Worm (Caenorhabditis elegans): ENCODE data around the gene C45B11.8.

The C45B11.8 gene

DNA sequence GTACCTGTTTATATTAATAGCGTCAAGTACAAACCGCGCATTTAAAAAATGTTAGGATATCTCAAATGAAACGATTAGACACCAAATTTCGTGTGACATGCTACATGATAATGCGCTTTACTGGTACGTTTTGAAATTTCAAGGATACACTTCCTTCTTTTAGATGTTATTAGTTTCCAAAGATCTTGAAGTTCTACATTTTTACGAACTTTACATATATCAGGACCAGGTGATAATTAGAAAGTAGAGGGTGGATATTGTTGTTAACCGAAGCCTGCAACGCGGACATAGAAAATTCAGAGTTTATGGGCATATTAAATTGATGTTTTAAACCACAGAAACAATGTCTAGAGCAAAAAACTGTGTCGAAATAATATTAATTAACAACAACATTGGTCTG, 27.4 kb upstream of the C45B11.8 start:
- no peak for TF ChIP-seq nhr-6 (tag; optimal IDR thresholded peaks at IDR 0.05)

DNA sequence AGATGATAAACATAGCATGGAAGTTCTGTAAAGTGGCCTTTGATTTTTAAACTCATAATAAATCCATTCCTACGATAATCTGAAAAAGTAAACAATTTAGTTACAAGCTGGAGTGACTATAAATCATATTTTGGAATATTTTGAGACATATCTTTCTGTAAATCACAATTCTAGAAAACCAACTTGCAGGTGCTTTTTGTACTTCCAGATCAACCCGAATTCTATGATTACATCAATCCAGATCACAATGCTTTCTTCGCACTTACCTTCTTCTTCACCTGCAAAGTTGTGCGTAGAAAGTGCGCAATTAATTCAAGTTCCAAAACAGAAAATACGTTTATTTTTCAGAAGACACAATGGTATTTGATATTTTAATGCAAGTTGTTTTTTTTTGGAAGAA, 25.8 kb upstream of the C45B11.8 start:
- TF ChIP-seq sem-4 (tag; optimal IDR thresholded peaks at IDR 0.05) (no peak), F13H6.1 (tag; optimal IDR thresholded peaks at IDR 0.05) (no peak), nhr-129 (tag; optimal IDR thresholded peaks at IDR 0.05) (no peak), mbf-1 (tag; optimal IDR thresholded peaks at IDR 0.05) (no peak)

DNA sequence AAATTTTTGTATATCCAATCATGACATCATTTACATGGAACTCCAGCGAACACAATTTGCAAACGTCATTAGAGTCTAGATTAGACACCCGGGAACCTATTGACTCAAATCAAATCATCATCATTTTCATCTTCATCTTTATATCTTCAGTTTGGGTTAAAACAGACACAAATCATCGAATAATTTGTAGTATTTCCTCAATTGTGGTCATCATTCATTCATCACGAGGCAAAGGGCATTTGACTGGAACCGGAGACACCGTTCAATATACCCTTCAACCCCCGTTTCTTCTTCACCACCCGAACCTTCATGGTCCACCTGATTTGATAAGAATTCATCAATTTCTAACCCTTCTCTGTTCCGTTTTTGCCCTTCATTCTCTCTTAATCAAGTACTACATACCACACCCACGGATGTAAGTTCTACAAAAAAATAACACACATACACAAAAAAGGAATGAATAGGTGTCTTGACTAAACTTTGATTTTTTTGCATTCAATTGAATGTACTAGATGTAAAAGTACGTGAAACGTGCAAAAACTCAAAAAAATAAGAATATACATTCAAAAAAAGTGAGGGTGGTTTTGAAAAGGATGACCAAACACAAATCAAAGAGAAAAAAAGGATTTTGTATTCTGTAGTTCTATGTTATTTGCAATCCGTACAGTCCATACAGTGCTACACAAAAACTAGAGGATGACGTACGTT, 23.6 kb upstream of the C45B11.8 start:
- no peak for TF ChIP-seq lsy-2 (tag; optimal IDR thresholded peaks at IDR 0.05)
- no peak for TF ChIP-seq nhr-25 (tag; optimal IDR thresholded peaks at IDR 0.05)
- TF ChIP-seq skn-1 (tag; optimal IDR thresholded peaks at IDR 0.05), result no peak
- TF ChIP-seq nhr-237 (tag; optimal IDR thresholded peaks at IDR 0.05), result no peak
- TF ChIP-seq nhr-21 (tag; optimal IDR thresholded peaks at IDR 0.05), result no peak
- TF ChIP-seq sma-3 (GFP tag; optimal IDR thresholded peaks at IDR 0.05), result peak; percentile 57
- no peak for TF ChIP-seq sem-4 (tag; optimal IDR thresholded peaks at IDR 0.05)
- TF ChIP-seq ZK546.5 (tag; optimal IDR thresholded peaks at IDR 0.05), result no peak
- TF ChIP-seq ama-1 (optimal IDR thresholded peaks at IDR 0.05), result no peak
- no peak for TF ChIP-seq nhr-12 (tag; optimal IDR thresholded peaks at IDR 0.05)
- no peak for TF ChIP-seq mdl-1 (tag; optimal IDR thresholded peaks at IDR 0.05)
- TF ChIP-seq sma-9 (GFP tag; optimal IDR thresholded peaks at IDR 0.05), result peak; percentile 69
- no peak for TF ChIP-seq sma-9 (tag; optimal IDR thresholded peaks at IDR 0.05)
- no peak for TF ChIP-seq egl-27 (tag; optimal IDR thresholded peaks at IDR 0.05)

DNA sequence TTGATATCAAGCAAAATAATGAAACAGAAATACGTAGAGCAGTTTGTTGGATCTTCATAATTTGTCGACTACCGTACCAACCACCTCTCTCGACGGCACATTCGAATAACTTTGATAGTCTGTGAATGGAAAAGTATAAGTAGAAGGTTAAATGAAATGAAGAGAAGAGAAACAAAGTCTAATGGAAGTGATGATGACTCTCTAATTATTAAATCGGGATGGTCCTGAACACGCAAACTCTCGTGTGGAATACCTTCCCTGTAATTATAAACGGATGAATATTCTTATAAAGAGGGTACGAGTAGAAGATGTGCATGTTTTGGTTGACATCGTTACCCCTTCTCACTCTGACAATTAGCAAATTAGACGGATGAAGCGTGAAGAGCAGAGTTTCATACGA, 17.8 kb upstream of the C45B11.8 start, which contains the start of the genes C13G3.12 and hot-6:
Gene C13G3.12 (minus strand): TSS at position 101 of the 400 bp plus-strand sequence.
Gene hot-6 (minus strand): TSS at position 121 of the 400 bp plus-strand sequence.
- TF ChIP-seq mab-5 (tag; optimal IDR thresholded peaks at IDR 0.05), result no peak
- no peak for TF ChIP-seq Y55F3AM.14 (GFP tag; optimal IDR thresholded peaks at IDR 0.05)
- no peak for TF ChIP-seq nhr-129 (tag; optimal IDR thresholded peaks at IDR 0.05)
- no peak for TF ChIP-seq nhr-12 (tag; optimal IDR thresholded peaks at IDR 0.05)
- no peak for TF ChIP-seq mbf-1 (tag; optimal IDR thresholded peaks at IDR 0.05)
- TF ChIP-seq ZK546.5 (tag; optimal IDR thresholded peaks at IDR 0.05), result no peak
- no peak for TF ChIP-seq ztf-4 (tag; optimal IDR thresholded peaks at IDR 0.05)

DNA sequence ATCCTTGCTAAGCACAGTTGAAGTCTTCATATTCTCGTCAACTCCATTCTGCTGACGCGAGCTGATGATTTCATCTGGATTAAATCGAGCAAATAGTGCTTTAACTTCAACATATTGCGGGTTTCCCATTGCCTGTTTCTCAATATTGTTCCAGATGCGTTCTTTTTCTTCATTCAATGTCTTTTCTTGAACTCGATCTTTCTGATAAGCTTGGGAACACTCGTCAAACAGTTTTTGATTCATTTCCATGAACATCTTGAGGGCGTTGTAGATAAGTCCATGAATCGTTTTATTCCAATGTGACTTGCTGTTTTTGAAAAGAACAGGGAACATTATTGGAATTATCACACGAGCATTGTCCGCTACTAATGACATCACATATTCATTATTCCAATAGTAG, 12.8 kb upstream of the C45B11.8 start:
- no peak for TF ChIP-seq mab-5 (tag; optimal IDR thresholded peaks at IDR 0.05)
- TF ChIP-seq C34F6.9 (tag; optimal IDR thresholded peaks at IDR 0.05), result no peak
- TF ChIP-seq elt-3 (tag; optimal IDR thresholded peaks at IDR 0.05), result no peak
- TF ChIP-seq lsy-2 (tag; optimal IDR thresholded peaks at IDR 0.05), result no peak
- TF ChIP-seq ZK546.5 (tag; optimal IDR thresholded peaks at IDR 0.05), result no peak
- no peak for TF ChIP-seq Y55F3AM.14 (GFP tag; optimal IDR thresholded peaks at IDR 0.05)

DNA sequence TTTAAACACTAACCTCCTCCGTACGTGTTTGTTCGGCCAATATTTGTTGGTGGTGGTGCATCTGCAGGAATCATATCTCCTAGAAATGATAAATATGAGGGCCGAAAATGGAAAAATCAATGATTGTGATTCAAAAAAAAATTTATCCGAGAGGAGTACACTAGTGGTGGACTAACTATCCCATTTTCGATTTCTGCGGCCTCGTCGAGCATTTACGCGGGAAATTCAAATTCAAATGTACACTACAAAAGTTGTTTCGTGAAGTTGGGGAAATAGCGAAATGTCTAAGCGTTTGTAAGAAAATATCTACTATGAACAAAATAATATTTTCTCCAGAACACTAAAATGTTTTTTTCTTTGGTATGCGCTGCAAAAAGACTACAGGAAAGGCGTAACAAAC, 11.3 kb upstream of the C45B11.8 start:
- TF ChIP-seq ztf-4 (tag; optimal IDR thresholded peaks at IDR 0.05) (no peak), ceh-16 (tag; optimal IDR thresholded peaks at IDR 0.05) (no peak), blmp-1 (tag; optimal IDR thresholded peaks at IDR 0.05; ENCODE audit: insufficient read depth) (no peak), gmeb-1 (tag; optimal IDR thresholded peaks at IDR 0.05) (peak; percentile 94), sma-3 (GFP tag; optimal IDR thresholded peaks at IDR 0.05) (peak; percentile 75), skn-1 (tag; optimal IDR thresholded peaks at IDR 0.05) (no peak), egl-27 (tag; optimal IDR thresholded peaks at IDR 0.05) (no peak), elt-3 (tag; optimal IDR thresholded peaks at IDR 0.05) (no peak), lsy-2 (tag; optimal IDR thresholded peaks at IDR 0.05) (peak in 1 of 2 experiments; percentile 70), C34F6.9 (tag; optimal IDR thresholded peaks at IDR 0.05) (peak; percentile 43), sma-9 (GFP tag; optimal IDR thresholded peaks at IDR 0.05) (peak; percentile 73), sma-9 (tag; optimal IDR thresholded peaks at IDR 0.05) (no peak), lin-39 (tag; optimal IDR thresholded peaks at IDR 0.05) (no peak), alr-1 (tag; optimal IDR thresholded peaks at IDR 0.05) (no peak), nhr-12 (tag; optimal IDR thresholded peaks at IDR 0.05) (no peak), snpc-4 (tag; optimal IDR thresholded peaks at IDR 0.05) (no peak), aly-2 (tag; optimal IDR thresholded peaks at IDR 0.05) (no peak), lin-11 (tag; optimal IDR thresholded peaks at IDR 0.05) (no peak), dmd-4 (tag; optimal IDR thresholded peaks at IDR 0.05) (no peak), peb-1 (tag; optimal IDR thresholded peaks at IDR 0.05) (no peak), unc-62 (GFP tag; optimal IDR thresholded peaks at IDR 0.05) (no peak), nhr-129 (tag; optimal IDR thresholded peaks at IDR 0.05) (no peak), crh-2 (tag; optimal IDR thresholded peaks at IDR 0.05) (peak; percentile 70), nhr-11 (tag; optimal IDR thresholded peaks at IDR 0.05) (no peak), zag-1 (tag; optimal IDR thresholded peaks at IDR 0.05) (no peak), ceh-82 (tag; optimal IDR thresholded peaks at IDR 0.05) (no peak), lin-13 (GFP tag; optimal IDR thresholded peaks at IDR 0.05) (peak; percentile 20), ama-1 (optimal IDR thresholded peaks at IDR 0.05) (no peak), unc-39 (tag; optimal IDR thresholded peaks at IDR 0.05) (no peak), R02D3.7 (tag; optimal IDR thresholded peaks at IDR 0.05) (no peak), unc-55 (GFP tag; optimal IDR thresholded peaks at IDR 0.05) (peak; percentile 79)

All from whole organism, L2 larva.